Fruit fly (Drosophila melanogaster) whole organism, wandering third instar larva: ENCODE measurements around the gene CG43062.

Source experiments
- Abd-B ChIP-seq: fragments of >200 bp; optimal IDR thresholded peaks from 2 replicates; lab custom pipeline; 2017; ENCODE audit warnings: missing biosample characterization, missing genetic modification characterization
- CG9705 ChIP-seq: fragments of 200-800 bp; sonication (Bioruptor generic); optimal IDR thresholded peaks from 2 replicates; lab custom pipeline; 2018; ENCODE audit warnings: missing biosample characterization, mild to moderate bottlenecking, missing genetic modification characterization
- CrebA ChIP-seq: fragments of 200-800 bp; sonication (Bioruptor generic); optimal IDR thresholded peaks from 2 replicates; lab custom pipeline; 2016; ENCODE audit warnings: missing biosample characterization, mild to moderate bottlenecking, missing genetic modification characterization, borderline replicate concordance
- Dfd ChIP-seq: fragments of >200 bp; optimal IDR thresholded peaks from 2 replicates; lab custom pipeline; 2017; ENCODE audit warnings: missing biosample characterization, missing genetic modification characterization
- Dif ChIP-seq: fragments of 200-275, 200-300 bp; sonication (Bioruptor generic); optimal IDR thresholded peaks from 2 replicates; lab custom pipeline; 2018; ENCODE audit warnings: missing biosample characterization, missing genetic modification characterization; ENCODE audit not compliant: partially characterized antibody
- GATAd ChIP-seq: sonication (Bioruptor generic); optimal IDR thresholded peaks from 2 replicates; lab custom pipeline; 2016; ENCODE audit warnings: missing biosample characterization, missing genetic modification characterization
- HLH106 ChIP-seq: fragments of 200-800 bp; optimal IDR thresholded peaks from 3 replicates; lab custom pipeline; 2019; ENCODE audit warnings: missing biosample characterization, mild to moderate bottlenecking, missing genetic modification characterization, moderate library complexity
- Hnf4 ChIP-seq: fragments of 200-800 bp; sonication (Bioruptor generic); optimal IDR thresholded peaks from 2 replicates; lab custom pipeline; 2016; ENCODE audit warnings: missing biosample characterization, mild to moderate bottlenecking, missing genetic modification characterization
- Hr78 ChIP-seq: fragments of >200 bp; optimal IDR thresholded peaks from 2 replicates; lab custom pipeline; 2017; ENCODE audit warnings: missing biosample characterization, missing genetic modification characterization
- Hr83 ChIP-seq: fragments of 200-300 bp; sonication (Bioruptor generic); optimal IDR thresholded peaks from 2 replicates; lab custom pipeline; 2016; ENCODE audit warnings: missing biosample characterization, mild to moderate bottlenecking, missing genetic modification characterization, moderate library complexity; ENCODE audit not compliant: poor library complexity, severe bottlenecking
- Jra ChIP-seq: sonication (Bioruptor generic); optimal IDR thresholded peaks from 2 replicates; lab custom pipeline; 2016; ENCODE audit warnings: missing biosample characterization, missing genetic modification characterization
- N ChIP-seq: fragments of >200 bp; optimal IDR thresholded peaks from 2 replicates; lab custom pipeline; 2018; ENCODE audit warnings: missing biosample characterization, missing external identifiers, missing genetic modification characterization
- OdsH ChIP-seq: fragments of 200-800 bp; sonication (Bioruptor generic); optimal IDR thresholded peaks from 2 replicates; lab custom pipeline; 2016; ENCODE audit warnings: missing biosample characterization, mild to moderate bottlenecking, missing genetic modification characterization
- Rel ChIP-seq, 2 experiments: fragments of 200-800 bp; sonication (Bioruptor generic) in 1 of 2; optimal IDR thresholded peaks; 2 replicates in 1 of 2; 3 replicates in 1 of 2; lab custom pipeline; 2016 to 2019; ENCODE audit warnings: mild to moderate bottlenecking in 2 of 2, missing biosample characterization in 2 of 2, missing genetic modification characterization in 2 of 2, moderate library complexity in 1 of 2
- Sp1 ChIP-seq: fragments of 200-800 bp; sonication (Bioruptor generic); optimal IDR thresholded peaks from 3 replicates; lab custom pipeline; 2019; ENCODE audit warnings: missing biosample characterization, mild to moderate bottlenecking, missing genetic modification characterization, moderate library complexity
- Vsx2 ChIP-seq: fragments of 200-300, 225-300 bp; sonication (Bioruptor generic); optimal IDR thresholded peaks from 2 replicates; lab custom pipeline; 2018; ENCODE audit warnings: missing biosample characterization, missing genetic modification characterization; ENCODE audit not compliant: partially characterized antibody
- brk ChIP-seq: fragments of 200-800 bp; sonication (Bioruptor generic); optimal IDR thresholded peaks from 2 replicates; lab custom pipeline; 2016; ENCODE audit warnings: missing biosample characterization, mild to moderate bottlenecking, missing genetic modification characterization
- dl ChIP-seq, 2 experiments: fragments of 175-275, 200-275 bp in 1 of 2; fragments of 200-275 bp in 1 of 2; sonication (Bioruptor generic); optimal IDR thresholded peaks; lab custom pipeline; 2018; ENCODE audit warnings: mild to moderate bottlenecking in 2 of 2, missing biosample characterization in 2 of 2, missing genetic modification characterization in 2 of 2, moderate library complexity in 2 of 2; ENCODE audit not compliant: partially characterized antibody in 2 of 2, insufficient read depth in 1 of 2
- dsf ChIP-seq: sonication (Bioruptor generic); optimal IDR thresholded peaks from 2 replicates; lab custom pipeline; 2016; ENCODE audit warnings: missing biosample characterization, missing genetic modification characterization, borderline replicate concordance
- ey ChIP-seq: fragments of 200-800 bp; sonication (Bioruptor generic); optimal IDR thresholded peaks from 2 replicates; lab custom pipeline; 2016; ENCODE audit warnings: missing biosample characterization, missing genetic modification characterization
- foxo ChIP-seq, 2 experiments: fragments of 200-800 bp; sonication (Bioruptor generic); optimal IDR thresholded peaks; 2 replicates in 1 of 2; 3 replicates in 1 of 2; lab custom pipeline; 2016 to 2017; ENCODE audit warnings: missing biosample characterization in 2 of 2, missing genetic modification characterization in 2 of 2
- fru ChIP-seq: fragments of 200-800 bp; sonication (Bioruptor generic); optimal IDR thresholded peaks from 3 replicates; lab custom pipeline; 2016; ENCODE audit warnings: missing biosample characterization, mild to moderate bottlenecking, missing genetic modification characterization
- h ChIP-seq: fragments of 200-800 bp; sonication (Bioruptor generic); optimal IDR thresholded peaks from 3 replicates; lab custom pipeline; 2016; ENCODE audit warnings: missing biosample characterization, mild to moderate bottlenecking, missing genetic modification characterization
- lola ChIP-seq: fragments of >200 bp; optimal IDR thresholded peaks from 2 replicates; lab custom pipeline; 2017; ENCODE audit warnings: missing biosample characterization, missing genetic modification characterization
- pan ChIP-seq: fragments of >200 bp; optimal IDR thresholded peaks from 2 replicates; lab custom pipeline; 2017
- rgr ChIP-seq: fragments of 200-800 bp; sonication (Bioruptor generic); optimal IDR thresholded peaks from 3 replicates; lab custom pipeline; 2016; ENCODE audit warnings: missing biosample characterization, mild to moderate bottlenecking, missing genetic modification characterization
- sage ChIP-seq: fragments of 200-800 bp; sonication (Bioruptor generic); optimal IDR thresholded peaks from 2 replicates; lab custom pipeline; 2016; ENCODE audit warnings: missing biosample characterization, mild to moderate bottlenecking, missing genetic modification characterization
- sv ChIP-seq: fragments of 200-800 bp; sonication (Bioruptor generic); optimal IDR thresholded peaks from 3 replicates; lab custom pipeline; 2016; ENCODE audit warnings: missing biosample characterization, missing genetic modification characterization
- usp ChIP-seq: fragments of >200 bp; optimal IDR thresholded peaks from 2 replicates; lab custom pipeline; 2017; ENCODE audit warnings: missing biosample characterization, missing genetic modification characterization
- woc ChIP-seq: sonication (Bioruptor generic); optimal IDR thresholded peaks from 2 replicates; lab custom pipeline; 2016; ENCODE audit warnings: missing biosample characterization, mild to moderate bottlenecking, missing genetic modification characterization

Gene CG43062

DNA sequence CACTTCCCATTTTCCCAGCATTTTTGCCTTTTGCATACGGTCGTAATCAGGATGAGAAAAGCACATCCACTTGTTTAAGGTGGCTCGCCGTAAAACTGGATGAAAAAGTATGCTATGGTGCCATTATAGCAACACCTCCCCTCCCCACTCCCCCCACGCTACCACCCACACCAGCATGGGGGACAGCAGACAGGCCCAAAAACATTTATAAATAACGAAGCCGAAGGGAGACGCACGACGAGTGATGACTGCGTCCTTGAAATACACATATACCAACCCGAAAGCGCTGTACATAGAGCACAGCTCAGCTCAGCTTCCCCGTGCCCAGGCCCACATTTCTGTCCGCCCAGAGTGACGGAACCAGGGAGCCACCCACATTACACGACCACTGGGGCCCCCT lies 20.6 kb downstream of the CG43062 start:
- TF ChIP-seq Rel (GFP tag; optimal IDR thresholded peaks at IDR 0.05; lab: Kevin White, UChicago) (no peak), Rel (tag; optimal IDR thresholded peaks at IDR 0.05; lab: Kevin White, UChicago) (no peak), fru (GFP tag; lab: Kevin White, UChicago) (no peak), pan (lab: Kevin White, UChicago) (no peak), GATAd (GFP tag; lab: Kevin White, UChicago) (no peak), sage (GFP tag; lab: Kevin White, UChicago) (no peak)
- TF ChIP-seq, all 38 proteins: peak for 0

dm6 chr3R:11771492-11771891 lies 21.4 kb downstream of the CG43062 start:
- TF ChIP-seq Jra (no peak), Hr83 (GFP tag; lab: Kevin White, UChicago) (no peak), dsf (no peak), fru (GFP tag; lab: Kevin White, UChicago) (no peak), sv (GFP tag; lab: Kevin White, UChicago) (no peak), Rel (GFP tag; optimal IDR thresholded peaks at IDR 0.05; lab: Kevin White, UChicago) (no peak), Rel (tag; optimal IDR thresholded peaks at IDR 0.05; lab: Kevin White, UChicago) (no peak), lola (GFP tag; lab: Kevin White, UChicago) (no peak), CrebA (GFP tag; lab: Kevin White, UChicago) (no peak), usp (GFP tag; lab: Kevin White, UChicago) (no peak)

DNA sequence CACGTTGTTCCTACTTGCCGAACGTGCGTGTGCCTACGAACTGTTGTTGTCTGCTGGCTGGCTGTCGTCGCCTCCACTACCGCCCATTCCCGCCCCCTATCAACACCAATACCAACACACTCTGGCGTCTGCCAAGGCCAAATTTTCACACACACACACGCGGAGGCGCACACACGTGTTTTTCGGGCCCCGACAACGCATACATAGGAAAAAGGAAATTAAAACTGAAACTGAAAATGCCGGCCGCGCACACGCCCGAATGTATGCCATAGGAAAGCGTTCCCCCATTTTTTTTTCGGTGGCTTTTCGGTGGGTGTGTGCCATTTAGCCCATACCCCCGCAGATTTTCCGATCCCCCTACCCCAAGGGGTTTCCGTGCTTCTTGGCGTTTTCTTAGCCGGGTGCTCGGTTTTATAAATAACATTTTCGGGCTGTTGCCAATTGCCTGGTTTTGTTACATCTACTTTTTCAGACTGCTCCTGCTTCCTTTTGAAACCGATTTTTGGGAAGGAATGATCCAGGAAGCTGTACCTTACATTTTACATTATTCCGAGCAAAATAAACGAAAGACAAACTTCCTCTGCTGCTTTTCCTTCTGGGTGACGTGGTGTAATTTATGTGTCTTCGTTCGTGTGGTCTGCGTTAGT lies 22.2 kb downstream of the CG43062 start:
- no peak for TF ChIP-seq h (GFP tag; lab: Kevin White, UChicago)
- no peak for TF ChIP-seq fru (GFP tag; lab: Kevin White, UChicago)
- no peak for TF ChIP-seq Hnf4 (GFP tag; lab: Kevin White, UChicago)
- TF ChIP-seq CG9705 (GFP tag; lab: Kevin White, UChicago) = no peak
- TF ChIP-seq rgr = no peak
- no peak for TF ChIP-seq CrebA (GFP tag; lab: Kevin White, UChicago)
- no peak for TF ChIP-seq woc (GFP tag; lab: Kevin White, UChicago)
- no peak for TF ChIP-seq ey (GFP tag; lab: Kevin White, UChicago)
- TF ChIP-seq sv (GFP tag; lab: Kevin White, UChicago) = no peak
- no peak for TF ChIP-seq dsf
- no peak for TF ChIP-seq dl (GFP tag; optimal IDR thresholded peaks at IDR 0.05; lab: Kevin White, UChicago; ENCODE audit: insufficient read depth in 1 of 2, partially characterized antibody in 2 of 2)
- no peak for TF ChIP-seq sage (GFP tag; lab: Kevin White, UChicago)
- no peak for TF ChIP-seq pan (lab: Kevin White, UChicago)
- no peak for TF ChIP-seq Jra
- TF ChIP-seq Abd-B = no peak
- TF ChIP-seq HLH106 (tag; lab: Kevin White, UChicago) = no peak
- no peak for TF ChIP-seq Rel (GFP tag; optimal IDR thresholded peaks at IDR 0.05; lab: Kevin White, UChicago)
- TF ChIP-seq Rel (tag; optimal IDR thresholded peaks at IDR 0.05; lab: Kevin White, UChicago) = no peak
- no peak for TF ChIP-seq N

DNA sequence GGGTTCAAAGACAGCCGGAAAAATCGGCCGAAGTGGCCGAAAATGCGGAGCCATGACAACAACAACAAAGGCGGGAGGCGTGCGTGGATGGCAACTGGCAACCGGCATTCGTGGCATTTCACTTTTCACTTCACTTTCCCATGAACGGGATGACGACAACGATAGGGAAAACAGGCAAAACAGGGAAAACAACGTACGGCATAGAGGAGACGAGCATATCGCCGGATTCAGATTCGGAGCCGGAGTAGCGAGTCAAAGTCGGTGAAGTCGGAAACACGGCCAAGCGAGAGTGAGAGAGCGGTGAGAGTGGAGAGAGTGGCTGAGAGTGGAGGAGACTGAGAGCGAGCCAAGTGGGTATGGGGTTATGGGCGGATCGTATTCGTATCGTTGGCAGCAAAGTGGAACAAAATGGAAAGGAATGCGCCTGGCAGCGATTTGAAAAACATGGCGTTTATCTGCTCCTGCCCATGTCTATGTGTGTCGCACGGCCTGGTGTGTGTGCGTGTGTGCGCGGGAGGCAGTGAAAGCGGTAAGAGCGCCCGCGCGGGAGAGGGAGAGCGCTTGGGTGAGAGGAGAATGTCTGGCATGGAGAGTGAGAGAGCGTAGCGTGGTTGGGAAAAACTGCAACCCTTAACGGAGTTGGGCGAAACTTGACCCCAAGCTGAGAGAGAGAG lies 23.3 kb downstream of the CG43062 start:
- TF ChIP-seq pan (lab: Kevin White, UChicago) (no peak), Hnf4 (GFP tag; lab: Kevin White, UChicago) (no peak), dl (GFP tag; optimal IDR thresholded peaks at IDR 0.05; lab: Kevin White, UChicago; ENCODE audit: insufficient read depth in 1 of 2, partially characterized antibody in 2 of 2) (peak; percentile 37 to 56), Hr78 (no peak), Dfd (no peak), Vsx2 (GFP tag; lab: Kevin White, UChicago) (peak; percentile 9), Dif (GFP tag; lab: Kevin White, UChicago) (peak; percentile 5)

DNA sequence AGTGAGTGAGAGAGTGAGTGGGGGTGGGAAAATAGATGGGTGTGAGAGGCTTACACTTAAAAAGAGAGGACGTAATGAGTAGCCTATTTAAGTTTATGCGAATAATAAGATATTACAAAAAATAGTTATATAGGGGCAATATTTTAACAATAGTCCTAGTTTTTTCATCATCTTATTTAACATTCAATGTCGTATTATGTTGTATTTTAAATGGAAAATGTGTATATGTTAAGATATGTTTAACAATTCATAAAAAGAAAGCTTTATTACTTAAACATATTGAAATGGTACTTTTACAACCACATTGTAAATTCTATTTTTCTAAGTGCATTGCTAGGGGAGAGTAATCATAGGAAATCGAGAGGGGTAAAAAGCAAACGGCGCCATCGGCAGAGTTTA lies 23.9 kb downstream of the CG43062 start:
- TF ChIP-seq foxo (GFP tag; optimal IDR thresholded peaks at IDR 0.05; lab: Kevin White, UChicago) (peak in 1 of 2 experiments; percentile 62), h (GFP tag; lab: Kevin White, UChicago) (peak; percentile 39), Sp1 (GFP tag; lab: Kevin White, UChicago) (peak; percentile 70), fru (GFP tag; lab: Kevin White, UChicago) (peak; percentile 55), dl (GFP tag; optimal IDR thresholded peaks at IDR 0.05; lab: Kevin White, UChicago; ENCODE audit: insufficient read depth in 1 of 2, partially characterized antibody in 2 of 2) (no peak), brk (no peak), Hnf4 (GFP tag; lab: Kevin White, UChicago) (peak; percentile 5), HLH106 (tag; lab: Kevin White, UChicago) (peak; percentile 59), OdsH (GFP tag; lab: Kevin White, UChicago) (peak; percentile 52), N (no peak), rgr (peak; percentile 20), woc (GFP tag; lab: Kevin White, UChicago) (peak; percentile 40), ey (GFP tag; lab: Kevin White, UChicago) (peak; percentile 42), sv (GFP tag; lab: Kevin White, UChicago) (no peak)
